Worm (Caenorhabditis elegans): Measurements from ENCODE around the gene nspc-17.

Gene nspc-17

DNA sequence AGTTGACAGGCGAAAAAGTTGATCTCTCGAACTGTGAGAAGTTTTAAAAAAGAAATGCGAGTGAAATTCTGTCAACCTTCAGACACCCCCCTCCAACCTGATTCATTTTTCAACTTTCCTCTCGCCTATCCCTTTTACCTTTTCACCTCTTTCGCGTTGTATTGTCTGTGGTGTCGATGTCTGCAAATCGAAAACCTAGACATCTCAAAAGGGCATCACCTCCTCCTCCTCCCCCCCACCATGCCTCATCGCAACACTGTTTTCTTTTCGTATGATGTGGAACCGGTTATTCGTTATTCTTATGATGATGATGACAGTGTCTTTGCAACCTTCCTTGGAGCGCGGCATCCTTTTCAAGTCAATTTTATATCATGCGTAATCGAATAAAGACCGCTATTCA, 17.0 kb downstream of the nspc-17 start (continued):
- TF ChIP-seq F16B12.6 (tag; optimal IDR thresholded peaks at IDR 0.05) = no peak
- no peak for TF ChIP-seq efl-3 (GFP tag; optimal IDR thresholded peaks at IDR 0.05)
- no peak for TF ChIP-seq vab-15 (tag; optimal IDR thresholded peaks at IDR 0.05)
- TF ChIP-seq C34B4.2 (tag; optimal IDR thresholded peaks at IDR 0.05) = no peak
- no peak for TF ChIP-seq nhr-76 (tag; optimal IDR thresholded peaks at IDR 0.05)
- no peak for TF ChIP-seq aha-1 (tag; optimal IDR thresholded peaks at IDR 0.05)
- no peak for TF ChIP-seq aly-2 (tag; optimal IDR thresholded peaks at IDR 0.05)
- no peak for TF ChIP-seq alr-1 (tag; optimal IDR thresholded peaks at IDR 0.05; ENCODE audit: borderline replicate concordance)

DNA sequence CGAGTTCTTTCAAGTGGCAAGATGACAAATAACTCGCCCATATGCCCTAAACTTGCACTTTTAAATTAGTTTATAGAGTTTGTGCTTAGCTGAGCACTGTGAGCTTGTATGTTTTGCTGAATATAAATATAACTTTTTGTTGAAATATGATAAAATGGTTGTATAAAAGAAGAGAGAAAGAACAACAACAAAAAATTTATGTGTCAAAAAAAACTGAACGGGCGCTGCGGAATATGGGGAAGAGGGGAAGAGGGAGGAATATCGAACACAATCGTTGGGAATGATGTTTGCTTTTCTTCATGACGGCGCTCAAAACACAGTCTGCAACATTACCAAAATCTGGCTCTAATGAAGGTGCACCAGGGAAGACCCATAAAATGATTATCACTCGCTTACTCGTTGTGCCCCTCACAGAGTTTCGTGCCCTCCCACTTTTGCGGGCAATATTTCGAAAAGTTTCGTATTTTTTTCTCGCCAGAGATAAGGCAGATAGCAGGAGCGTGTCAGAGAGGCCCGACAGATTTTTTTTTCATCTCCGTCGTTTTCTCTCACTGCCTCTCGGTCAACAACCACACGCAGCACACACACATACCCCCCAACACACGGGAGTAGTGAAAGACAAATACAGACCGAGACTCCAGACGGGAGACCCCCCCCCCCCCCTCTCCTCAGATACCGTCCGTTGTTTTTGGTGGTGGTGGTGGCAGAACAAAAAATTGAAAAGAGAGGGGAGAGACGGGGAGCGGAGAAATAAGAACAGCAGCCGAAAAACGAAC, 19.2 kb downstream of the nspc-17 start:
- TF ChIP-seq swsn-7 (tag; optimal IDR thresholded peaks at IDR 0.05) (peak; percentile 57), pag-3 (tag; optimal IDR thresholded peaks at IDR 0.05; ENCODE audit: borderline replicate concordance, insufficient read depth) (peak; percentile 15), ama-1 (optimal IDR thresholded peaks at IDR 0.05) (no peak), lin-39 (tag; optimal IDR thresholded peaks at IDR 0.05) (no peak), snpc-4 (tag; optimal IDR thresholded peaks at IDR 0.05) (no peak), isw-1 (GFP tag; IDR thresholded peaks at IDR 0.05) (no peak), aly-2 (tag; optimal IDR thresholded peaks at IDR 0.05) (no peak), ztf-4 (tag; optimal IDR thresholded peaks at IDR 0.05) (no peak), fos-1 (tag; optimal IDR thresholded peaks at IDR 0.05) (no peak), lin-35 (GFP tag; optimal IDR thresholded peaks at IDR 0.05) (peak; percentile 1 to 61), ceh-82 (tag; optimal IDR thresholded peaks at IDR 0.05) (peak in 2 of 3 experiments; percentile 22 to 28), nhr-77 (tag; optimal IDR thresholded peaks at IDR 0.05) (peak; percentile 90), egl-27 (tag; optimal IDR thresholded peaks at IDR 0.05) (peak; percentile 30 to 51), C16A3.4 (tag; optimal IDR thresholded peaks at IDR 0.05) (no peak), sptf-1 (tag; optimal IDR thresholded peaks at IDR 0.05) (no peak), alr-1 (tag; optimal IDR thresholded peaks at IDR 0.05; ENCODE audit: borderline replicate concordance) (no peak), pax-3 (tag; optimal IDR thresholded peaks at IDR 0.05) (no peak), unc-62 (GFP tag; optimal IDR thresholded peaks at IDR 0.05) (no peak), nhr-20 (tag; optimal IDR thresholded peaks at IDR 0.05) (peak; percentile 79), unc-30 (tag; optimal IDR thresholded peaks at IDR 0.05) (no peak), zag-1 (tag; optimal IDR thresholded peaks at IDR 0.05) (no peak), mdl-1 (tag; optimal IDR thresholded peaks at IDR 0.05) (peak in 1 of 2 experiments; percentile 64), sox-4 (tag; optimal IDR thresholded peaks at IDR 0.05) (no peak), lin-13 (GFP tag; optimal IDR thresholded peaks at IDR 0.05) (no peak), unc-86 (tag; optimal IDR thresholded peaks at IDR 0.05) (no peak), ets-5 (GFP tag; IDR thresholded peaks at IDR 0.05) (no peak), fkh-8 (tag; optimal IDR thresholded peaks at IDR 0.05) (no peak), sup-37 (GFP tag; optimal IDR thresholded peaks at IDR 0.05) (no peak), C34B4.2 (tag; optimal IDR thresholded peaks at IDR 0.05) (no peak), tlp-1 (tag; optimal IDR thresholded peaks at IDR 0.05) (no peak), egl-13 (tag; optimal IDR thresholded peaks at IDR 0.05) (no peak), elt-2 (tag; optimal IDR thresholded peaks at IDR 0.05) (peak; percentile 91), dsc-1 (tag; optimal IDR thresholded peaks at IDR 0.05) (no peak), nhr-12 (tag; optimal IDR thresholded peaks at IDR 0.05) (no peak), tbx-2 (tag; optimal IDR thresholded peaks at IDR 0.05) (peak; percentile 17), unc-98 (GFP tag; IDR thresholded peaks at IDR 0.05) (no peak; the same call in 1 of the 2 replicates), lir-3 (tag; optimal IDR thresholded peaks at IDR 0.05; ENCODE audit: poor library complexity) (no peak), grh-1 (GFP tag; IDR thresholded peaks at IDR 0.05) (peak; percentile 69), nhr-90 (tag; optimal IDR thresholded peaks at IDR 0.05; ENCODE audit: poor library complexity) (peak; percentile 52), Y116A8C.19 (tag; optimal IDR thresholded peaks at IDR 0.05; ENCODE audit: borderline replicate concordance) (no peak), xbp-1 (tag; optimal IDR thresholded peaks at IDR 0.05) (no peak), vab-15 (tag; optimal IDR thresholded peaks at IDR 0.05) (no peak), efl-3 (GFP tag; optimal IDR thresholded peaks at IDR 0.05) (no peak), hlh-17 (GFP tag; optimal IDR thresholded peaks at IDR 0.05; ENCODE audit: borderline replicate concordance) (no peak), irx-1 (tag; optimal IDR thresholded peaks at IDR 0.05) (peak; percentile 35), pqm-1 (tag; optimal IDR thresholded peaks at IDR 0.05) (peak; percentile 57)

Measured in whole organism, L1 larva.